Worm (Caenorhabditis elegans) whole organism, mixed stage, embryonic: ENCODE data around the gene srd-3.

Experiments
- M03D4.4 ChIP-seq: sonication (generic microtip); optimal IDR thresholded peaks from 2 replicates; lab custom pipeline; 2017; ENCODE audit warnings: mild to moderate bottlenecking, missing genetic modification characterization, missing compliant biosample characterization
- bed-3 ChIP-seq: fragments of 200-800 bp; sonication (Bioruptor generic); optimal IDR thresholded peaks from 3 replicates; lab custom pipeline; 2018; ENCODE audit warnings: mild to moderate bottlenecking, missing genetic modification characterization, moderate library complexity, missing compliant biosample characterization
- blmp-1 ChIP-seq: fragments of 150-350 bp; optimal IDR thresholded peaks from 2 replicates; lab custom pipeline; 2014; ENCODE audit warnings: missing biosample characterization, missing genetic modification characterization
- ceh-39 ChIP-seq: fragments of 150-350 bp; optimal IDR thresholded peaks from 2 replicates; lab custom pipeline; 2014; ENCODE audit warnings: missing biosample characterization, missing genetic modification characterization
- ceh-43 ChIP-seq: fragments of 200-800 bp; sonication (Bioruptor generic); optimal IDR thresholded peaks from 2 replicates; lab custom pipeline; 2018; ENCODE audit warnings: mild to moderate bottlenecking, missing genetic modification characterization, moderate library complexity, missing compliant biosample characterization
- ceh-83 ChIP-seq: fragments of 200-800 bp; sonication (Bioruptor generic); optimal IDR thresholded peaks from 2 replicates; lab custom pipeline; 2018; ENCODE audit warnings: mild to moderate bottlenecking, missing genetic modification characterization, missing compliant biosample characterization
- ces-1 ChIP-seq: fragments of 150-350 bp; optimal IDR thresholded peaks from 2 replicates; lab custom pipeline; 2014; ENCODE audit warnings: missing biosample characterization, missing genetic modification reagents, missing genetic modification characterization
- drap-1 ChIP-seq: fragments of 200-800 bp; sonication (Bioruptor generic); optimal IDR thresholded peaks from 3 replicates; lab custom pipeline; 2018; ENCODE audit warnings: mild to moderate bottlenecking, missing genetic modification characterization, missing compliant biosample characterization
- elt-1 ChIP-seq: sonication (generic microtip); optimal IDR thresholded peaks from 2 replicates; lab custom pipeline; 2017; ENCODE audit warnings: missing genetic modification characterization, mild to moderate bottlenecking, missing compliant biosample characterization, antibody characterized with exemption, moderate library complexity, borderline replicate concordance; ENCODE audit not compliant: insufficient read depth
- flh-1 ChIP-seq: fragments of 200-800 bp; sonication (Bioruptor generic); optimal IDR thresholded peaks from 2 replicates; lab custom pipeline; 2018; ENCODE audit warnings: mild to moderate bottlenecking, missing genetic modification characterization, moderate library complexity, missing compliant biosample characterization
- ham-2 ChIP-seq: fragments of 200-800 bp; sonication (Bioruptor generic); optimal IDR thresholded peaks from 2 replicates; lab custom pipeline; 2018; ENCODE audit warnings: mild to moderate bottlenecking, missing genetic modification characterization, missing compliant biosample characterization
- lin-13 ChIP-seq: fragments of 150-350 bp; optimal IDR thresholded peaks from 2 replicates; lab custom pipeline; 2014; ENCODE audit warnings: missing biosample characterization, missing genetic modification characterization
- lsy-2 ChIP-seq: fragments of 150-350 bp; optimal IDR thresholded peaks from 2 replicates; lab custom pipeline; 2014; ENCODE audit warnings: missing biosample characterization, missing genetic modification characterization
- mab-5 ChIP-seq: fragments of 150-350 bp; optimal IDR thresholded peaks from 2 replicates; lab custom pipeline; 2014; ENCODE audit warnings: missing biosample characterization, missing genetic modification characterization
- mep-1 ChIP-seq: fragments of 150-350 bp; optimal IDR thresholded peaks from 2 replicates; lab custom pipeline; 2017; ENCODE audit warnings: missing biosample characterization, missing genetic modification reagents, missing genetic modification characterization, inconsistent platforms
- mls-2 ChIP-seq: sonication (generic microtip); optimal IDR thresholded peaks from 2 replicates; lab custom pipeline; 2016; ENCODE audit warnings: mild to moderate bottlenecking, missing genetic modification characterization, moderate library complexity, missing compliant biosample characterization
- nhr-12 ChIP-seq: fragments of 150-350 bp; optimal IDR thresholded peaks from 2 replicates; lab custom pipeline; 2014; ENCODE audit warnings: missing biosample characterization, missing genetic modification characterization
- nhr-2 ChIP-seq: fragments of 150-350 bp; optimal IDR thresholded peaks from 2 replicates; lab custom pipeline; 2014; ENCODE audit warnings: missing biosample characterization, missing genetic modification characterization
- nhr-28 ChIP-seq: fragments of 150-350 bp; optimal IDR thresholded peaks from 2 replicates; lab custom pipeline; 2014; ENCODE audit warnings: missing biosample characterization, missing genetic modification characterization
- nhr-76 ChIP-seq: sonication (generic microtip); optimal IDR thresholded peaks from 2 replicates; lab custom pipeline; 2017; ENCODE audit warnings: missing biosample characterization, missing genetic modification characterization
- pha-4 ChIP-seq: fragments of 150-350 bp; optimal IDR thresholded peaks from 2 replicates; lab custom pipeline; 2018; ENCODE audit warnings: missing biosample characterization, missing genetic modification reagents, missing genetic modification characterization
- sem-2 ChIP-seq: fragments of 200-800 bp; sonication (Bioruptor generic); optimal IDR thresholded peaks from 2 replicates; lab custom pipeline; 2018; ENCODE audit warnings: mild to moderate bottlenecking, missing genetic modification characterization, missing compliant biosample characterization
- snpc-4 ChIP-seq: fragments of 150-350 bp; optimal IDR thresholded peaks from 2 replicates; lab custom pipeline; 2014; ENCODE audit warnings: missing biosample characterization, missing genetic modification characterization
- sptf-1 ChIP-seq: sonication (generic microtip); optimal IDR thresholded peaks from 2 replicates; lab custom pipeline; 2017; ENCODE audit warnings: mild to moderate bottlenecking, missing genetic modification characterization, moderate library complexity, missing compliant biosample characterization
- unc-120 ChIP-seq: sonication (generic microtip); optimal IDR thresholded peaks from 2 replicates; lab custom pipeline; 2017; ENCODE audit warnings: missing genetic modification characterization, missing compliant biosample characterization; ENCODE audit not compliant: poor library complexity, severe bottlenecking
- unc-39 ChIP-seq: fragments of 150-350 bp; optimal IDR thresholded peaks from 2 replicates; lab custom pipeline; 2014; ENCODE audit warnings: missing biosample characterization, missing genetic modification characterization
- unc-62 ChIP-seq: fragments of 150-350 bp; optimal IDR thresholded peaks from 2 replicates; lab custom pipeline; 2014; ENCODE audit warnings: missing biosample characterization, missing genetic modification reagents, missing genetic modification characterization
- zip-8 ChIP-seq: fragments of 150-350 bp; optimal IDR thresholded peaks from 2 replicates; lab custom pipeline; 2014; ENCODE audit warnings: missing biosample characterization, missing genetic modification characterization
- ztf-11 ChIP-seq: fragments of 150-350 bp; optimal IDR thresholded peaks from 2 replicates; lab custom pipeline; 2014; ENCODE audit warnings: missing biosample characterization, missing genetic modification characterization

srd-3 gene

ce11 chrII:128929-129328, at the start of gene srd-3:
TSS of gene srd-3 (minus strand) at chrII:129029.
- TF ChIP-seq elt-1 (tag; lab: Kevin White, UChicago) (no peak), lsy-2 (tag; lab: Kevin White, UChicago) (no peak), nhr-12 (no peak), M03D4.4 (no peak), ham-2 (GFP tag; lab: Kevin White, UChicago) (no peak), unc-62 (no peak), ztf-11 (tag; lab: Kevin White, UChicago) (no peak), unc-120 (no peak), ceh-39 (tag; lab: Kevin White, UChicago) (no peak), mep-1 (tag; lab: Kevin White, UChicago) (no peak), blmp-1 (tag; lab: Kevin White, UChicago) (no peak), flh-1 (no peak), zip-8 (no peak), sem-2 (GFP tag; lab: Kevin White, UChicago) (no peak), ceh-43 (GFP tag; lab: Kevin White, UChicago) (no peak)

- no peak for TF ChIP-seq ham-2 (GFP tag; lab: Kevin White, UChicago)
- no peak for TF ChIP-seq unc-120
- TF ChIP-seq lsy-2 (tag; lab: Kevin White, UChicago), result no peak
- no peak for TF ChIP-seq drap-1 (GFP tag; lab: Kevin White, UChicago)
- no peak for TF ChIP-seq ceh-83 (GFP tag; lab: Kevin White, UChicago)
- no peak for TF ChIP-seq pha-4 (tag; lab: Kevin White, UChicago)
- no peak for TF ChIP-seq unc-39 (tag; lab: Kevin White, UChicago)
- no peak for TF ChIP-seq nhr-12
- no peak for TF ChIP-seq ceh-39 (tag; lab: Kevin White, UChicago)
- TF ChIP-seq blmp-1 (tag; lab: Kevin White, UChicago), result no peak
- TF ChIP-seq zip-8, result no peak
Measured at ce11 chrII:178146-178545, 49.3 kb upstream of the srd-3 start.

DNA sequence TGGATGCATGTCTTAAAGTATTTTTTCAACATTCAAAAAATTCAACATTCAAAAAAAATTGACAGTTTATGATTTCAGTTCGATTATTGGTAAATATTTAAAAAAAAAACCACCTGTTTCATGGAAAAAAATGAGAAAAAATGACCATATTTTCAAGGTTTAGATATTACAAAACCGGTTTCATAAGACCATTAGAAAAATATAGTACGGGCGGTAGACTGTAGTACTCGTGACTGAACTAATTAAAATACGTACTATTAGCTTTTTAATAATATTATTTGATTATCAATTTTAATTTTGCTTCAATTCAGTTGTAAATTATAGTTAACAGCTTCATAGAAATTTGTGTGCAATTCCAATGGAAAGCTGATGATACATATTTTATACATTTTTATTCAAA, 47.8 kb upstream of the srd-3 start:
- no peak for TF ChIP-seq ceh-83 (GFP tag; lab: Kevin White, UChicago)
- no peak for TF ChIP-seq zip-8
- TF ChIP-seq nhr-2, result no peak
- no peak for TF ChIP-seq ces-1 (GFP tag; lab: Kevin White, UChicago)
- no peak for TF ChIP-seq nhr-76 (tag; lab: Kevin White, UChicago)
- no peak for TF ChIP-seq ztf-11 (tag; lab: Kevin White, UChicago)

DNA sequence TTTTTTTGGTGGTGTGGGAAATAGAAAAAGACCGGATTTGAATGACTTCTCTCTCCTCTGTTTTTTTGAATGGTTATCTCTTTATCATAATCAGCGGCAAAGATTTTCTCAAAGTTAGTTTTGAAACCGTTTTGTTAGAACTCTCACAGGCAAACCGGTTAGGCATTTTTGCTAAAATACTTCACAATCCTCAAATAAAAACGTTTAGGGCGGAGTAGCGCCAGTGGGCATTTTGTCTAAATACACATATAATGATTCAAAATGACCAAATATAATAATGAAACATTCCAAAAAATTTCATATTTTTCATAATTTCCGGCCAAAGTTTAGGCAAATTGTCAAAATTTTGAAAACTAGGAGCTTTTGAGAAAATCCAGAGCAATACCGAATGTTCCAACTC, 47.0 kb upstream of the srd-3 start, which contains the start of gene T01D1.3:
T01D1.3 (minus strand) TSS at position 101 of the 400 bp plus-strand sequence.
- no peak for TF ChIP-seq lin-13
- no peak for TF ChIP-seq ceh-43 (GFP tag; lab: Kevin White, UChicago)
- TF ChIP-seq mls-2, result no peak
- TF ChIP-seq lsy-2 (tag; lab: Kevin White, UChicago), result no peak
- TF ChIP-seq ceh-83 (GFP tag; lab: Kevin White, UChicago), result no peak
- TF ChIP-seq ztf-11 (tag; lab: Kevin White, UChicago), result no peak
- no peak for TF ChIP-seq nhr-76 (tag; lab: Kevin White, UChicago)
- no peak for TF ChIP-seq nhr-28 (tag; lab: Kevin White, UChicago)
- TF ChIP-seq sptf-1 (tag; lab: Kevin White, UChicago), result no peak
- TF ChIP-seq mab-5, result no peak
- TF ChIP-seq snpc-4 (tag; lab: Kevin White, UChicago), result no peak
- TF ChIP-seq unc-39 (tag; lab: Kevin White, UChicago), result no peak
- no peak for TF ChIP-seq pha-4 (tag; lab: Kevin White, UChicago)
- no peak for TF ChIP-seq bed-3
- TF ChIP-seq ceh-39 (tag; lab: Kevin White, UChicago), result no peak
- no peak for TF ChIP-seq zip-8
- TF ChIP-seq, all 35 proteins: peak for 0

- TF ChIP-seq ces-1 (GFP tag; lab: Kevin White, UChicago) (peak; percentile 67), mls-2 (no peak)
Measured at ce11 chrII:173679-174078, 44.9 kb upstream of the srd-3 start, which contains the start of gene T01D1.7. TSS of gene T01D1.7 (minus strand) at chrII:173779.

ce11 chrII:163229-163628, 34.4 kb upstream of the srd-3 start:
- TF ChIP-seq M03D4.4 (no peak), ces-1 (GFP tag; lab: Kevin White, UChicago) (peak; percentile 98), blmp-1 (tag; lab: Kevin White, UChicago) (no peak)
- TF ChIP-seq, all 35 proteins: peak for 1
